Fruit fly (Drosophila melanogaster) whole organism, embryonic: ENCODE measurements around the gene CG6753.

Experiments used
- Aef1 ChIP-seq: fragments of 200-800 bp; sonication (Bioruptor generic); IDR thresholded peaks from 3 replicates; pipeline ENCODE4 v1.3.6; 2022; ENCODE audit warnings: missing biosample characterization, missing genetic modification characterization
- Atf3 ChIP-seq: fragments of 200-800 bp; sonication (Bioruptor generic); optimal IDR thresholded peaks from 3 replicates; lab custom pipeline; 2016; ENCODE audit warnings: missing biosample characterization, missing genetic modification characterization
- Bteb2 ChIP-seq: fragments of 200-800 bp; sonication (Bioruptor generic); optimal IDR thresholded peaks from 2 replicates; lab custom pipeline; 2016; ENCODE audit warnings: missing biosample characterization, missing genetic modification characterization
- CG10147 ChIP-seq: fragments of 200-800 bp; sonication (Bioruptor generic); optimal IDR thresholded peaks from 2 replicates; lab custom pipeline; 2019; ENCODE audit warnings: missing biosample characterization, mild to moderate bottlenecking, missing genetic modification characterization, moderate library complexity
- CG10565 ChIP-seq: fragments of 200-800 bp; sonication (Bioruptor generic); optimal IDR thresholded peaks from 3 replicates; lab custom pipeline; 2016; ENCODE audit warnings: missing biosample characterization, mild to moderate bottlenecking, missing genetic modification characterization
- CG11085 ChIP-seq: fragments of 200-800 bp; sonication (Bioruptor generic); IDR thresholded peaks from 2 replicates; pipeline ENCODE4 v1.3.6; 2022; ENCODE audit warnings: missing biosample characterization, missing genetic modification characterization
- CG11247 ChIP-seq: fragments of 200-800 bp; sonication (Bioruptor generic); IDR thresholded peaks from 2 replicates; pipeline ENCODE4 v1.3.6; 2022; ENCODE audit warnings: missing biosample characterization, missing genetic modification characterization
- CG12219 ChIP-seq: fragments of 200-800 bp; sonication (Bioruptor generic); optimal IDR thresholded peaks from 3 replicates; lab custom pipeline; 2018; ENCODE audit warnings: missing biosample characterization, mild to moderate bottlenecking, missing genetic modification characterization
- CG12299 ChIP-seq: fragments of 200-800 bp; sonication (Bioruptor generic); optimal IDR thresholded peaks from 2 replicates; lab custom pipeline; 2018; ENCODE audit warnings: missing biosample characterization, mild to moderate bottlenecking, missing genetic modification characterization
- CG1529 ChIP-seq: fragments of 200-800 bp; sonication (Bioruptor generic); optimal IDR thresholded peaks from 3 replicates; lab custom pipeline; 2018; ENCODE audit warnings: missing biosample characterization, missing genetic modification characterization
- CG17328 ChIP-seq: fragments of 200-800 bp; sonication (Bioruptor generic); IDR thresholded peaks from 2 replicates; pipeline ENCODE4 v1.3.6; 2022; ENCODE audit warnings: missing biosample characterization, missing genetic modification characterization
- CG17912 ChIP-seq: fragments of 200-800 bp; sonication (Bioruptor generic); optimal IDR thresholded peaks from 2 replicates; lab custom pipeline; 2018; ENCODE audit warnings: missing biosample characterization, mild to moderate bottlenecking, missing genetic modification characterization
- CG32767 ChIP-seq: fragments of 200-800 bp; sonication (Bioruptor generic); IDR thresholded peaks from 2 replicates; pipeline ENCODE4 v1.3.6; 2022; ENCODE audit warnings: missing biosample characterization, missing genetic modification characterization
- CG43689 ChIP-seq: fragments of 200-800 bp; sonication (Bioruptor generic); IDR thresholded peaks from 2 replicates; pipeline ENCODE4 v1.3.6; 2022; ENCODE audit warnings: missing biosample characterization, missing genetic modification characterization
- CG4707 ChIP-seq: fragments of 200-800 bp; sonication (Bioruptor generic); optimal IDR thresholded peaks from 2 replicates; lab custom pipeline; 2018; ENCODE audit warnings: missing biosample characterization, mild to moderate bottlenecking, missing genetic modification characterization, moderate library complexity
- CG4820 ChIP-seq: fragments of 200-800 bp; sonication (Bioruptor generic); optimal IDR thresholded peaks from 3 replicates; lab custom pipeline; 2016; ENCODE audit warnings: missing biosample characterization, missing genetic modification characterization
- CG8924 ChIP-seq: fragments of 200-800 bp; optimal IDR thresholded peaks from 3 replicates; lab custom pipeline; 2019; ENCODE audit warnings: missing biosample characterization, mild to moderate bottlenecking, missing genetic modification characterization, moderate library complexity
- Dad ChIP-seq: fragments of 200-800 bp; sonication (Bioruptor generic); optimal IDR thresholded peaks from 3 replicates; lab custom pipeline; 2016; ENCODE audit warnings: missing biosample characterization, missing genetic modification characterization
- Dbx ChIP-seq: fragments of 200-800 bp; sonication (Bioruptor generic); IDR thresholded peaks from 3 replicates; pipeline ENCODE4 v1.3.6; 2022; ENCODE audit warnings: missing biosample characterization, missing genetic modification characterization
- E2f2 ChIP-seq: fragments of 200-800 bp; sonication (Bioruptor generic); IDR thresholded peaks from 2 replicates; pipeline ENCODE4 v1.3.6; 2022; ENCODE audit warnings: missing biosample characterization, missing genetic modification characterization
- Ets97D ChIP-seq: fragments of 200-800 bp; sonication (Bioruptor generic); optimal IDR thresholded peaks from 3 replicates; lab custom pipeline; 2016; ENCODE audit warnings: missing biosample characterization, missing genetic modification characterization
- Hand ChIP-seq: fragments of 200-800 bp; sonication (Bioruptor generic); optimal IDR thresholded peaks from 2 replicates; lab custom pipeline; 2017; ENCODE audit warnings: mild to moderate bottlenecking, missing biosample characterization, missing genetic modification reagents, missing genetic modification characterization
- Hmr ChIP-seq: fragments of 200-800 bp; sonication (Bioruptor generic); optimal IDR thresholded peaks from 3 replicates; lab custom pipeline; 2017; ENCODE audit warnings: mild to moderate bottlenecking, missing biosample characterization, missing genetic modification reagents, missing genetic modification characterization
- Hr78 ChIP-seq, 2 experiments: fragments of 200-800 bp in 1 of 2; fragments of >200 bp in 1 of 2; sonication (Bioruptor generic) in 1 of 2; optimal IDR thresholded peaks; 2 replicates each; lab custom pipeline; 2017 to 2019; ENCODE audit warnings: missing biosample characterization in 2 of 2, missing genetic modification characterization in 2 of 2, mild to moderate bottlenecking in 1 of 2, moderate library complexity in 1 of 2
- Nf-YC ChIP-seq: fragments of 200-800 bp; optimal IDR thresholded peaks from 3 replicates; lab custom pipeline; 2019; ENCODE audit warnings: missing biosample characterization, mild to moderate bottlenecking, missing genetic modification characterization, moderate library complexity
- PHDP ChIP-seq: fragments of 200-800 bp; sonication (Bioruptor generic); optimal IDR thresholded peaks from 3 replicates; lab custom pipeline; 2018; ENCODE audit warnings: missing biosample characterization, mild to moderate bottlenecking, missing genetic modification characterization, moderate library complexity
- Poxn ChIP-seq: fragments of 200-800 bp; sonication (Bioruptor generic); IDR thresholded peaks from 2 replicates; pipeline ENCODE4 v1.3.6; 2022; ENCODE audit warnings: missing biosample characterization, missing genetic modification characterization
- Rfx ChIP-seq: fragments of 200-800 bp; sonication (Bioruptor generic); IDR thresholded peaks from 2 replicates; pipeline ENCODE4 v1.3.6; 2022; ENCODE audit warnings: missing biosample characterization, missing genetic modification characterization
- Sox102F ChIP-seq: fragments of 200-800 bp; sonication (Bioruptor generic); optimal IDR thresholded peaks from 2 replicates; lab custom pipeline; 2018; ENCODE audit warnings: missing biosample characterization, mild to moderate bottlenecking, missing genetic modification characterization, moderate library complexity
- ase ChIP-seq: fragments of 200-800 bp; sonication (Bioruptor generic); IDR thresholded peaks from 3 replicates; pipeline ENCODE4 v1.3.6; 2022; ENCODE audit warnings: missing biosample characterization, missing genetic modification characterization
- chm ChIP-seq: fragments of 200-800 bp; sonication (Bioruptor generic); IDR thresholded peaks from 2 replicates; pipeline ENCODE4 v1.3.6; 2022; ENCODE audit warnings: missing biosample characterization, missing genetic modification characterization
- crp ChIP-seq, 2 experiments: fragments of 200-800 bp; sonication (Bioruptor generic); optimal IDR thresholded peaks; 2 replicates in 1 of 2; 3 replicates in 1 of 2; lab custom pipeline; 2017; ENCODE audit warnings: missing biosample characterization in 2 of 2, missing genetic modification characterization in 2 of 2, mild to moderate bottlenecking in 1 of 2, moderate library complexity in 1 of 2
- dimm ChIP-seq: fragments of 200-800 bp; sonication (Bioruptor generic); IDR thresholded peaks from 2 replicates; pipeline ENCODE4 v1.3.6; 2022; ENCODE audit warnings: missing biosample characterization, missing genetic modification characterization
- eyg ChIP-seq: fragments of 200-800 bp; sonication (Bioruptor generic); optimal IDR thresholded peaks from 3 replicates; lab custom pipeline; 2016; ENCODE audit warnings: missing biosample characterization, missing genetic modification characterization
- fd102C ChIP-seq: fragments of 200-800 bp; sonication (Bioruptor generic); optimal IDR thresholded peaks from 2 replicates; lab custom pipeline; 2018; ENCODE audit warnings: missing biosample characterization, mild to moderate bottlenecking, missing genetic modification characterization, moderate library complexity
- ham ChIP-seq: fragments of 200-800 bp; sonication (Bioruptor generic); IDR thresholded peaks from 2 replicates; pipeline ENCODE4 v1.3.6; 2022; ENCODE audit warnings: missing biosample characterization, missing genetic modification characterization
- ken ChIP-seq: fragments of 200-800 bp; sonication (Bioruptor generic); IDR thresholded peaks from 3 replicates; pipeline ENCODE4 v1.3.6; 2022; ENCODE audit warnings: missing biosample characterization, missing genetic modification characterization
- knrl ChIP-seq: fragments of 200-800 bp; sonication (Bioruptor generic); IDR thresholded peaks from 3 replicates; pipeline ENCODE4 v1.3.6; 2022; ENCODE audit warnings: missing biosample characterization, missing genetic modification characterization; ENCODE audit not compliant: partially characterized antibody
- lmd ChIP-seq: fragments of 200-800 bp; sonication (Bioruptor generic); IDR thresholded peaks from 2 replicates; pipeline ENCODE4 v1.3.6; 2022; ENCODE audit warnings: missing biosample characterization, missing genetic modification characterization
- maf-S ChIP-seq: fragments of 200-800 bp; sonication (Bioruptor generic); optimal IDR thresholded peaks from 2 replicates; lab custom pipeline; 2016; ENCODE audit warnings: missing biosample characterization, missing genetic modification characterization
- onecut ChIP-seq: fragments of 200-800 bp; sonication (Bioruptor generic); IDR thresholded peaks from 2 replicates; pipeline ENCODE4 v1.3.6; 2022; ENCODE audit warnings: missing biosample characterization, missing genetic modification characterization
- stwl ChIP-seq: fragments of 200-800 bp; sonication (Bioruptor generic); optimal IDR thresholded peaks from 3 replicates; lab custom pipeline; 2018; ENCODE audit warnings: missing biosample characterization, mild to moderate bottlenecking, missing genetic modification characterization, moderate library complexity
- sug ChIP-seq: fragments of 200-800 bp; optimal IDR thresholded peaks from 2 replicates; lab custom pipeline; 2019; ENCODE audit warnings: missing biosample characterization, mild to moderate bottlenecking, missing genetic modification characterization, moderate library complexity
- tio ChIP-seq: fragments of 200-800 bp; sonication (Bioruptor generic); optimal IDR thresholded peaks from 2 replicates; lab custom pipeline; 2017; ENCODE audit warnings: missing biosample characterization, missing genetic modification characterization, inconsistent platforms
- tll ChIP-seq, 2 experiments: fragments of 200-800 bp in 1 of 2; fragments of >200 bp in 1 of 2; sonication (Bioruptor generic) in 1 of 2; optimal IDR thresholded peaks; 2 replicates each; lab custom pipeline; 2017 to 2019; ENCODE audit warnings: missing biosample characterization in 2 of 2, missing genetic modification characterization in 2 of 2, mild to moderate bottlenecking in 1 of 2, moderate library complexity in 1 of 2
- vvl ChIP-seq: fragments of 200-800 bp; sonication (Bioruptor generic); IDR thresholded peaks from 2 replicates; pipeline ENCODE4 v1.3.6; 2022; ENCODE audit warnings: missing biosample characterization, missing genetic modification characterization
- wek ChIP-seq: fragments of 200-800 bp; sonication (Bioruptor generic); optimal IDR thresholded peaks from 3 replicates; lab custom pipeline; 2018; ENCODE audit warnings: missing biosample characterization, mild to moderate bottlenecking, missing genetic modification characterization, moderate library complexity
- yki ChIP-seq: fragments of >200 bp; optimal IDR thresholded peaks from 3 replicates; lab custom pipeline; 2018
- zf30C ChIP-seq: fragments of 200-800 bp; sonication (Bioruptor generic); optimal IDR thresholded peaks from 3 replicates; lab custom pipeline; 2018; ENCODE audit warnings: missing biosample characterization, mild to moderate bottlenecking, missing genetic modification characterization

Gene CG6753

dm6 chr3R:12653511-12654252, 11.4 kb upstream of the CG6753 start (continued):
- TF ChIP-seq CG10147 (peak; percentile 74), zf30C (GFP tag; lab: Kevin White, UChicago) (no peak), CG12219 (peak; percentile 85), CG1529 (GFP tag; lab: Kevin White, UChicago) (peak; percentile 83), Ets97D (peak; percentile 31), maf-S (GFP tag; lab: Kevin White, UChicago) (peak; percentile 73), Poxn (GFP tag; lab: Robert Waterston, UW) (peak; percentile 62), ham (peak; percentile 61; the same call in 1 of the 2 replicates), chm (GFP tag; lab: Robert Waterston, UW) (no peak; the same call in 1 of the 2 replicates), stwl (no peak), E2f2 (GFP tag; lab: Robert Waterston, UW) (peak; percentile 57), Aef1 (peak; percentile 87), Nf-YC (tag; lab: Kevin White, UChicago) (peak; percentile 58), Hmr (GFP tag; lab: Kevin White, UChicago) (peak; percentile 69), PHDP (tag; lab: Kevin White, UChicago) (peak; percentile 87), CG12299 (tag; lab: Kevin White, UChicago) (peak; percentile 66), CG17328 (GFP tag; lab: Robert Waterston, UW) (peak; percentile 66), Rfx (GFP tag; lab: Robert Waterston, UW) (peak; percentile 83), wek (GFP tag; lab: Kevin White, UChicago) (peak; percentile 37), sug (tag; lab: Kevin White, UChicago) (peak; percentile 63), yki (lab: Kevin White, UChicago) (no peak), CG10565 (GFP tag; lab: Kevin White, UChicago) (no peak), lmd (peak; percentile 92), dimm (GFP tag; lab: Robert Waterston, UW) (peak; percentile 60), CG11247 (GFP tag; lab: Robert Waterston, UW) (peak; percentile 67), fd102C (GFP tag; lab: Kevin White, UChicago) (no peak), crp (GFP tag; optimal IDR thresholded peaks at IDR 0.05; lab: Kevin White, UChicago) (peak in 1 of 2 experiments; percentile 49), Atf3 (peak; percentile 63), CG4707 (peak; percentile 69), Hr78 (GFP tag; optimal IDR thresholded peaks at IDR 0.05; lab: Kevin White, UChicago) (peak in 1 of 2 experiments; percentile 8), Dad (peak; percentile 80), ase (GFP tag; lab: Robert Waterston, UW) (peak; percentile 74), CG43689 (GFP tag; lab: Robert Waterston, UW) (peak; percentile 49), tll (GFP tag; optimal IDR thresholded peaks at IDR 0.05; lab: Kevin White, UChicago) (no peak), CG8924 (tag; lab: Kevin White, UChicago) (peak; percentile 79), vvl (GFP tag; lab: Robert Waterston, UW) (peak; percentile 77), Bteb2 (peak; percentile 42), tio (peak; percentile 77), CG32767 (peak; percentile 87), ken (GFP tag; lab: Robert Waterston, UW) (peak; percentile 79), onecut (GFP tag; lab: Robert Waterston, UW) (peak; percentile 64), CG11085 (GFP tag; lab: Robert Waterston, UW) (peak; percentile 60), CG17912 (GFP tag; lab: Kevin White, UChicago) (no peak), eyg (GFP tag; lab: Kevin White, UChicago) (peak; percentile 68), knrl (no peak), CG4820 (GFP tag; lab: Kevin White, UChicago) (peak; percentile 82), Hand (GFP tag; lab: Kevin White, UChicago) (peak; percentile 3), Dbx (peak; percentile 74; the same call in 2 of the 3 replicates), Sox102F (GFP tag; lab: Kevin White, UChicago) (peak; percentile 95)
